Worm (Caenorhabditis elegans) whole organism, L1 larva: Measurements from ENCODE around the gene K11H12.3.

ENCODE experiments used
- C16A3.4 ChIP-seq: fragments of 150-350 bp; optimal IDR thresholded peaks from 2 replicates; lab custom pipeline; 2014; ENCODE audit warnings: missing biosample characterization, missing genetic modification characterization
- ces-1 ChIP-seq: fragments of 150-350 bp; optimal IDR thresholded peaks from 2 replicates; lab custom pipeline; 2014; ENCODE audit warnings: missing biosample characterization, missing genetic modification reagents, missing genetic modification characterization
- egl-27 ChIP-seq, 2 experiments: fragments of 150-350 bp in 1 of 2; sonication (generic microtip); optimal IDR thresholded peaks; 3 replicates each; lab custom pipeline; 2017 to 2018; ENCODE audit warnings: missing biosample characterization in 2 of 2, missing genetic modification characterization in 2 of 2, missing genetic modification reagents in 2 of 2
- fkh-10 ChIP-seq: sonication (generic microtip); optimal IDR thresholded peaks from 2 replicates; lab custom pipeline; 2017; ENCODE audit warnings: missing biosample characterization, missing genetic modification reagents, missing genetic modification characterization
- fos-1 ChIP-seq: fragments of 150-350 bp; optimal IDR thresholded peaks from 2 replicates; lab custom pipeline; 2014; ENCODE audit warnings: missing biosample characterization, missing genetic modification characterization
- jun-1 ChIP-seq: fragments of 150-350 bp; optimal IDR thresholded peaks from 2 replicates; lab custom pipeline; 2014; ENCODE audit warnings: missing biosample characterization, missing genetic modification reagents, missing genetic modification characterization
- lin-39 ChIP-seq: fragments of 150-350 bp; optimal IDR thresholded peaks from 2 replicates; lab custom pipeline; 2014; ENCODE audit warnings: missing biosample characterization, missing genetic modification reagents, missing genetic modification characterization
- nhr-77 ChIP-seq: fragments of 150-350 bp; optimal IDR thresholded peaks from 2 replicates; lab custom pipeline; 2014; ENCODE audit warnings: missing biosample characterization, missing genetic modification characterization
- tbx-2 ChIP-seq: sonication (generic microtip); optimal IDR thresholded peaks from 2 replicates; lab custom pipeline; 2016; ENCODE audit warnings: missing genetic modification characterization, missing compliant biosample characterization
- unc-130 ChIP-seq: fragments of 150-350 bp; optimal IDR thresholded peaks from 2 replicates; lab custom pipeline; 2017; ENCODE audit warnings: missing biosample characterization, missing genetic modification characterization, inconsistent platforms

ce11 chrIV:648362-648761 lies 24.9 kb downstream of the K11H12.3 start:
- TF ChIP-seq nhr-77 (tag; lab: Kevin White, UChicago) (no peak), fos-1 (tag; lab: Kevin White, UChicago) (no peak), C16A3.4 (no peak), tbx-2 (no peak), egl-27 (tag; optimal IDR thresholded peaks at IDR 0.05; lab: Kevin White, UChicago) (no peak), jun-1 (tag; lab: Kevin White, UChicago) (no peak), unc-130 (no peak), fkh-10 (GFP tag; lab: Kevin White, UChicago) (no peak), ces-1 (GFP tag; lab: Kevin White, UChicago) (no peak), lin-39 (no peak)
